Worm (Caenorhabditis elegans) whole organism, L2 larva: ENCODE data around the gene atz-1.

ENCODE experiments used
- C34F6.9 ChIP-seq: fragments of 150-350 bp; optimal IDR thresholded peaks from 2 replicates; lab custom pipeline; 2014; ENCODE audit warnings: missing biosample characterization, missing genetic modification characterization
- F13H6.1 ChIP-seq: sonication (generic microtip); optimal IDR thresholded peaks from 2 replicates; lab custom pipeline; 2016; ENCODE audit warnings: missing genetic modification characterization, missing compliant biosample characterization
- R02D3.7 ChIP-seq: fragments of 150-350 bp; optimal IDR thresholded peaks from 2 replicates; lab custom pipeline; 2014; ENCODE audit warnings: missing biosample characterization, missing genetic modification characterization
- Y55F3AM.14 ChIP-seq: fragments of 200-800 bp; sonication (Bioruptor generic); optimal IDR thresholded peaks from 2 replicates; lab custom pipeline; 2018; ENCODE audit warnings: mild to moderate bottlenecking, missing genetic modification characterization, missing compliant biosample characterization
- ZK546.5 ChIP-seq: sonication (generic microtip); optimal IDR thresholded peaks from 2 replicates; lab custom pipeline; 2017; ENCODE audit warnings: missing biosample characterization, missing genetic modification characterization
- alr-1 ChIP-seq: fragments of 150-350 bp; optimal IDR thresholded peaks from 2 replicates; lab custom pipeline; 2014; ENCODE audit warnings: missing biosample characterization, missing genetic modification characterization
- aly-2 ChIP-seq: fragments of 150-350 bp; optimal IDR thresholded peaks from 2 replicates; lab custom pipeline; 2014; ENCODE audit warnings: missing biosample characterization, missing genetic modification characterization
- ama-1 ChIP-seq: fragments of 150-350 bp; optimal IDR thresholded peaks from 2 replicates; lab custom pipeline; 2018; ENCODE audit warnings: inconsistent platforms
- blmp-1 ChIP-seq: sonication (generic microtip); optimal IDR thresholded peaks from 2 replicates; lab custom pipeline; 2017; ENCODE audit warnings: missing genetic modification characterization, mild to moderate bottlenecking, missing compliant biosample characterization, antibody characterized with exemption, moderate library complexity; ENCODE audit not compliant: insufficient read depth
- ceh-16 ChIP-seq: fragments of 150-350 bp; optimal IDR thresholded peaks from 2 replicates; lab custom pipeline; 2014; ENCODE audit warnings: missing biosample characterization, missing genetic modification characterization
- ceh-82 ChIP-seq: fragments of 150-350 bp; optimal IDR thresholded peaks from 2 replicates; lab custom pipeline; 2014; ENCODE audit warnings: missing biosample characterization, missing genetic modification characterization
- crh-2 ChIP-seq: sonication (generic microtip); optimal IDR thresholded peaks from 2 replicates; lab custom pipeline; 2017; ENCODE audit warnings: missing biosample characterization, missing genetic modification characterization
- dmd-4 ChIP-seq: sonication (generic microtip); optimal IDR thresholded peaks from 2 replicates; lab custom pipeline; 2017; ENCODE audit warnings: missing biosample characterization, missing genetic modification characterization
- egl-27 ChIP-seq: sonication (generic microtip); optimal IDR thresholded peaks from 3 replicates; lab custom pipeline; 2017; ENCODE audit warnings: missing biosample characterization, missing genetic modification reagents, missing genetic modification characterization
- elt-1 ChIP-seq: fragments of 150-350 bp; optimal IDR thresholded peaks from 2 replicates; lab custom pipeline; 2014; ENCODE audit warnings: missing biosample characterization, missing genetic modification characterization
- elt-3 ChIP-seq: sonication (generic microtip); optimal IDR thresholded peaks from 2 replicates; lab custom pipeline; 2017; ENCODE audit warnings: missing biosample characterization, missing genetic modification characterization
- fos-1 ChIP-seq: fragments of 150-350 bp; optimal IDR thresholded peaks from 2 replicates; lab custom pipeline; 2014; ENCODE audit warnings: missing biosample characterization, missing genetic modification characterization
- gmeb-1 ChIP-seq: fragments of 150-350 bp; optimal IDR thresholded peaks from 2 replicates; lab custom pipeline; 2014; ENCODE audit warnings: missing biosample characterization, missing genetic modification characterization
- lin-11 ChIP-seq: fragments of 150-350 bp; sonication (generic microtip); optimal IDR thresholded peaks from 2 replicates; lab custom pipeline; 2014; ENCODE audit warnings: missing biosample characterization, missing genetic modification characterization, inconsistent platforms, mixed read lengths
- lin-13 ChIP-seq: fragments of 150-350 bp; optimal IDR thresholded peaks from 2 replicates; lab custom pipeline; 2014; ENCODE audit warnings: missing biosample characterization, missing genetic modification reagents, missing genetic modification characterization
- lin-39 ChIP-seq: fragments of 150-350 bp; optimal IDR thresholded peaks from 2 replicates; lab custom pipeline; 2014; ENCODE audit warnings: missing biosample characterization, missing genetic modification reagents, missing genetic modification characterization
- lsy-2 ChIP-seq, 2 experiments: fragments of 150-350 bp in 1 of 2; sonication (generic microtip) in 1 of 2; optimal IDR thresholded peaks; 2 replicates each; lab custom pipeline; 2014 to 2017; ENCODE audit warnings: missing biosample characterization in 2 of 2, missing genetic modification characterization in 2 of 2
- mab-5 ChIP-seq: fragments of 150-350 bp; optimal IDR thresholded peaks from 2 replicates; lab custom pipeline; 2014; ENCODE audit warnings: missing biosample characterization, missing genetic modification characterization
- mbf-1 ChIP-seq: sonication (generic microtip); optimal IDR thresholded peaks from 2 replicates; lab custom pipeline; 2017; ENCODE audit warnings: missing biosample characterization, missing genetic modification characterization
- mdl-1 ChIP-seq, 2 experiments: fragments of 150-350 bp in 1 of 2; sonication (generic microtip) in 1 of 2; optimal IDR thresholded peaks; 2 replicates each; lab custom pipeline; 2017; ENCODE audit warnings: missing biosample characterization in 2 of 2, missing genetic modification characterization in 2 of 2
- nhr-10 ChIP-seq: sonication (generic microtip); optimal IDR thresholded peaks from 2 replicates; lab custom pipeline; 2017; ENCODE audit warnings: missing biosample characterization, missing genetic modification characterization
- nhr-11 ChIP-seq: fragments of 150-350 bp; optimal IDR thresholded peaks from 2 replicates; lab custom pipeline; 2014; ENCODE audit warnings: missing biosample characterization, missing genetic modification characterization
- nhr-12 ChIP-seq: fragments of 150-350 bp; optimal IDR thresholded peaks from 2 replicates; lab custom pipeline; 2014; ENCODE audit warnings: missing biosample characterization, missing genetic modification characterization
- nhr-129 ChIP-seq: fragments of 150-350 bp; optimal IDR thresholded peaks from 2 replicates; lab custom pipeline; 2014; ENCODE audit warnings: missing biosample characterization, missing genetic modification characterization
- nhr-21 ChIP-seq: fragments of 150-350 bp; optimal IDR thresholded peaks from 2 replicates; lab custom pipeline; 2014; ENCODE audit warnings: missing biosample characterization, missing genetic modification characterization
- nhr-23 ChIP-seq: fragments of 150-350 bp; optimal IDR thresholded peaks from 2 replicates; lab custom pipeline; 2014; ENCODE audit warnings: missing biosample characterization, missing genetic modification reagents, missing genetic modification characterization
- nhr-237 ChIP-seq: fragments of 150-350 bp; optimal IDR thresholded peaks from 2 replicates; lab custom pipeline; 2014; ENCODE audit warnings: missing biosample characterization, missing genetic modification characterization
- nhr-25 ChIP-seq: fragments of 150-350 bp; sonication (generic microtip); optimal IDR thresholded peaks from 3 replicates; lab custom pipeline; 2014; ENCODE audit warnings: missing biosample characterization, missing genetic modification characterization
- nhr-6 ChIP-seq: fragments of 150-350 bp; optimal IDR thresholded peaks from 2 replicates; lab custom pipeline; 2014; ENCODE audit warnings: missing biosample characterization, missing genetic modification characterization
- nhr-77 ChIP-seq: fragments of 150-350 bp; optimal IDR thresholded peaks from 2 replicates; lab custom pipeline; 2014; ENCODE audit warnings: missing biosample characterization, missing genetic modification characterization
- peb-1 ChIP-seq: fragments of 150-350 bp; optimal IDR thresholded peaks from 2 replicates; lab custom pipeline; 2014; ENCODE audit warnings: missing biosample characterization, missing genetic modification characterization
- sem-4 ChIP-seq: fragments of 150-350 bp; optimal IDR thresholded peaks from 2 replicates; lab custom pipeline; 2014; ENCODE audit warnings: missing biosample characterization, missing genetic modification reagents, missing genetic modification characterization
- skn-1 ChIP-seq: sonication (generic microtip); optimal IDR thresholded peaks from 2 replicates; lab custom pipeline; 2017; ENCODE audit warnings: missing biosample characterization, missing genetic modification characterization
- sma-3 ChIP-seq: sonication (generic microtip); optimal IDR thresholded peaks from 2 replicates; lab custom pipeline; 2016; ENCODE audit warnings: missing genetic modification reagents, missing genetic modification characterization, missing compliant biosample characterization
- snpc-4 ChIP-seq: fragments of 150-350 bp; optimal IDR thresholded peaks from 2 replicates; lab custom pipeline; 2014; ENCODE audit warnings: missing biosample characterization, missing genetic modification characterization
- unc-39 ChIP-seq: fragments of 150-350 bp; optimal IDR thresholded peaks from 2 replicates; lab custom pipeline; 2014; ENCODE audit warnings: missing biosample characterization, missing genetic modification characterization
- unc-55 ChIP-seq: fragments of 150-350 bp; sonication (generic microtip); optimal IDR thresholded peaks from 3 replicates; lab custom pipeline; 2014; ENCODE audit warnings: missing biosample characterization, missing genetic modification reagents, missing genetic modification characterization
- unc-62 ChIP-seq: fragments of 150-350 bp; optimal IDR thresholded peaks from 2 replicates; lab custom pipeline; 2014; ENCODE audit warnings: missing biosample characterization, missing genetic modification reagents, missing genetic modification characterization
- zag-1 ChIP-seq: fragments of 150-350 bp; optimal IDR thresholded peaks from 2 replicates; lab custom pipeline; 2014; ENCODE audit warnings: missing biosample characterization, missing genetic modification characterization
- ztf-1 ChIP-seq: fragments of 200-800 bp; sonication (Bioruptor generic); conservative IDR thresholded peaks from 2 replicates; pipeline ENCODE4 v1.3.6; 2022; ENCODE audit warnings: missing genetic modification characterization, missing compliant biosample characterization
- ztf-11 ChIP-seq: sonication (generic microtip); optimal IDR thresholded peaks from 2 replicates; lab custom pipeline; 2017; ENCODE audit warnings: missing biosample characterization, missing genetic modification characterization
- ztf-4 ChIP-seq: fragments of 150-350 bp; optimal IDR thresholded peaks from 2 replicates; lab custom pipeline; 2014; ENCODE audit warnings: missing biosample characterization, missing genetic modification characterization

atz-1 gene

DNA sequence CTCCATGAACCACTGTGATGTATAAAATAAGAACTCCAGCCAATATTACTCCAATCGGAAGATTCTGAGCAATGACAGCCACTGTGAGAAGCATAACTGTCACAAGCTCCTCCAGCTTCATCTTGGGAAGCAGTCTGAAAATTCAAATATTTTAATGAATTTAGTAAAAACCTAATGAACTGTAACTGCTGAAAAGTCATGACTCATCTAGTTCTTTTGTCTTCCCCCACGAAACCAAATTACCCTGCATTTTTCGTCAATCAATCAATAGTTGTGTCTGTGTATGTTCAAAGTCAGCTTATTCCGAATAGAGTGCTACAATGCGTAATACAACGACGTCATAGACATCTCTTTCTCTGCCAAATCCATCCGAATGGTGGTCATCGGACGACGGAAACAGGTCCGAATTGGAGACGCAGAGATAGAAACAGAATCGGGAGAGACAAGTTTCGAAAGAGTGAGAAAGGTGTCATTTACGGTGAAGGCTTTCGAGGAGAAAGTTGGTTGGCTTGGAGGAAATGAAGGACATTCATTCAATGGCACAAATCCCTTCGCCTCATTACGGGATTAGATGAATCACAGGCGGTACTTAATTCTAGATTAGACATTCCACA lies 20.8 kb upstream of the atz-1 start (continued):
- no peak for TF ChIP-seq peb-1
- no peak for TF ChIP-seq R02D3.7 (tag; lab: Kevin White, UChicago)
- no peak for TF ChIP-seq F13H6.1 (tag; lab: Kevin White, UChicago)
- TF ChIP-seq elt-3 (tag; lab: Kevin White, UChicago): no peak
- TF ChIP-seq nhr-129 (tag; lab: Kevin White, UChicago): peak; percentile 89
- TF ChIP-seq egl-27 (tag; lab: Kevin White, UChicago): no peak
- TF ChIP-seq nhr-21: peak; percentile 59
- TF ChIP-seq nhr-25 (tag; lab: Kevin White, UChicago): peak; percentile 82
- TF ChIP-seq lsy-2 (tag; optimal IDR thresholded peaks at IDR 0.05; lab: Kevin White, UChicago): peak in 1 of 2 experiments; percentile 61
- no peak for TF ChIP-seq nhr-10 (tag; lab: Kevin White, UChicago)
- TF ChIP-seq snpc-4: no peak
- TF ChIP-seq sem-4 (tag; lab: Kevin White, UChicago): peak; percentile 60
- no peak for TF ChIP-seq unc-39
- no peak for TF ChIP-seq lin-13
- TF ChIP-seq mbf-1 (tag; lab: Kevin White, UChicago): no peak
- no peak for TF ChIP-seq alr-1 (tag; lab: Kevin White, UChicago)
- no peak for TF ChIP-seq ztf-1 (GFP tag; lab: Robert Waterston, UW)
- TF ChIP-seq unc-55 (GFP tag; lab: Kevin White, UChicago): no peak
- TF ChIP-seq nhr-237 (tag; lab: Kevin White, UChicago): no peak
- no peak for TF ChIP-seq nhr-12 (tag; lab: Kevin White, UChicago)
- TF ChIP-seq nhr-77: no peak

DNA sequence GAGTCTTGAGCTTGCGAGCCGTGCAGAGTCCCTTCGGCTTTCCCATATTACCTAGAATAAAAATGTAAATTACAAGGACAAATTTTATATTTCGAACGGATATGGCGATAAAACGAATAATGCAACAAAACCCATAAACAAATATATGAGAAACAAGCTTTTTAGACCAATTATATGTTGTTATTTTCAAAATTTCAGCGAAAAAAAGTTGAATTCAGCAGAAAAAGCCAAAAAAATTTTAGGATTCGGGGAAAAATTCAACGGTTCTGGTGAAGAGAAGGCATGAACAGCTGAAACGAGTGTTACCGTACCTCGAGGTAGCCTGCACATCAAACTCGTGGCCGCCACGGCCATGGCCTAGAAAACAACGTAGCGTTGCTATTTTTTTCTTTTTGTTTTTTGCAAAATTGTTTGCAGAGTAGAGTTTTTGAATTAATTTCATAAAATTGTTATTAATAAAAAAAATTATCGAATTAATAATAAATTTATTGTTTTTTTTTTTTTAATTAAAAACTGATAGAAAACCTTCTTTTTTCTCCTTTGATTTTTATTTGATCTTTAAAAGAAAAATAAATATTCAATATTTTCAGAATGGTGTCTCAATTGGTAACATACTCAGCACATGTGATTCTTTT lies 15.2 kb upstream of the atz-1 start, which contains the start of the genes rps-23 and dpm-3:
TSS of gene rps-23 (minus strand) at position 51 of the 635 bp plus-strand sequence.
TSS of gene dpm-3 (plus strand) at position 585 of the 635 bp plus-strand sequence.
- TF ChIP-seq unc-62 (GFP tag; lab: Kevin White, UChicago): no peak
- TF ChIP-seq fos-1 (tag; lab: Kevin White, UChicago): peak; percentile 81
- TF ChIP-seq zag-1: peak; percentile 61
- no peak for TF ChIP-seq aly-2 (tag; lab: Kevin White, UChicago)
- peak; percentile 76 for TF ChIP-seq nhr-6
- TF ChIP-seq ztf-1 (GFP tag; lab: Robert Waterston, UW): no peak
- no peak for TF ChIP-seq nhr-23 (tag; lab: Kevin White, UChicago)
- TF ChIP-seq ama-1: peak; percentile 25
- TF ChIP-seq gmeb-1 (tag; lab: Kevin White, UChicago): peak; percentile 92
- TF ChIP-seq ztf-11 (tag; lab: Kevin White, UChicago): no peak
- peak; percentile 97 for TF ChIP-seq lin-11 (tag; lab: Kevin White, UChicago)
- TF ChIP-seq sem-4 (tag; lab: Kevin White, UChicago): peak; percentile 88
- TF ChIP-seq dmd-4 (tag; lab: Kevin White, UChicago): no peak
- peak; percentile 99 to 100 for TF ChIP-seq lsy-2 (tag; optimal IDR thresholded peaks at IDR 0.05; lab: Kevin White, UChicago)
- TF ChIP-seq ztf-4 (tag; lab: Kevin White, UChicago): peak; percentile 86
- peak; percentile 11 for TF ChIP-seq nhr-11
- TF ChIP-seq alr-1 (tag; lab: Kevin White, UChicago): no peak
- no peak for TF ChIP-seq elt-3 (tag; lab: Kevin White, UChicago)
- TF ChIP-seq ceh-16 (tag; lab: Kevin White, UChicago): peak; percentile 8
- TF ChIP-seq blmp-1: peak; percentile 75
- TF ChIP-seq nhr-21: peak; percentile 88
- TF ChIP-seq nhr-25 (tag; lab: Kevin White, UChicago): peak; percentile 93
- TF ChIP-seq C34F6.9 (tag; lab: Kevin White, UChicago): peak; percentile 96
- TF ChIP-seq F13H6.1 (tag; lab: Kevin White, UChicago): peak; percentile 89
- peak; percentile 62 for TF ChIP-seq nhr-237 (tag; lab: Kevin White, UChicago)
- TF ChIP-seq nhr-129 (tag; lab: Kevin White, UChicago): peak; percentile 99
- peak; percentile 73 for TF ChIP-seq Y55F3AM.14 (GFP tag; lab: Kevin White, UChicago)
- TF ChIP-seq elt-1: no peak
- peak; percentile 96 for TF ChIP-seq crh-2 (tag; lab: Kevin White, UChicago)
- peak; percentile 96 for TF ChIP-seq lin-13
- no peak for TF ChIP-seq nhr-10 (tag; lab: Kevin White, UChicago)
- TF ChIP-seq ceh-82 (tag; lab: Kevin White, UChicago): peak; percentile 90
- TF ChIP-seq mbf-1 (tag; lab: Kevin White, UChicago): no peak
- peak; percentile 98 for TF ChIP-seq unc-55 (GFP tag; lab: Kevin White, UChicago)
- peak; percentile 50 for TF ChIP-seq nhr-77
- TF ChIP-seq mab-5 (tag; lab: Kevin White, UChicago): peak; percentile 80
- TF ChIP-seq R02D3.7 (tag; lab: Kevin White, UChicago): peak; percentile 51
- no peak for TF ChIP-seq nhr-12 (tag; lab: Kevin White, UChicago)
- TF ChIP-seq skn-1 (tag; lab: Kevin White, UChicago): peak; percentile 75
- peak; percentile 79 for TF ChIP-seq snpc-4
- peak; percentile 95 for TF ChIP-seq sma-3
- TF ChIP-seq lin-39 (tag; lab: Kevin White, UChicago): no peak
- peak; percentile 98 for TF ChIP-seq ZK546.5 (tag; lab: Kevin White, UChicago)
- TF ChIP-seq unc-39: no peak
- peak; percentile 33 to 49 for TF ChIP-seq mdl-1 (tag; optimal IDR thresholded peaks at IDR 0.05; lab: Kevin White, UChicago)
- TF ChIP-seq egl-27 (tag; lab: Kevin White, UChicago): peak; percentile 73
